Worm (Caenorhabditis elegans) whole organism, L4/young adult: ENCODE data around the gene M176.5.

Experiments used
- W03F9.2 ChIP-seq: fragments of 150-350 bp; optimal IDR thresholded peaks from 2 replicates; lab custom pipeline; 2014; ENCODE audit warnings: missing biosample characterization, missing genetic modification characterization
- dao-5 ChIP-seq: sonication (generic microtip); optimal IDR thresholded peaks from 2 replicates; lab custom pipeline; 2016; ENCODE audit warnings: missing genotype, missing genetic modification characterization, moderate library complexity, missing compliant biosample characterization
- him-1 ChIP-seq: sonication (generic microtip); optimal IDR thresholded peaks from 2 replicates; lab custom pipeline; 2016; ENCODE audit warnings: missing genotype, missing genetic modification reagents, missing genetic modification characterization, missing compliant biosample characterization

DNA sequence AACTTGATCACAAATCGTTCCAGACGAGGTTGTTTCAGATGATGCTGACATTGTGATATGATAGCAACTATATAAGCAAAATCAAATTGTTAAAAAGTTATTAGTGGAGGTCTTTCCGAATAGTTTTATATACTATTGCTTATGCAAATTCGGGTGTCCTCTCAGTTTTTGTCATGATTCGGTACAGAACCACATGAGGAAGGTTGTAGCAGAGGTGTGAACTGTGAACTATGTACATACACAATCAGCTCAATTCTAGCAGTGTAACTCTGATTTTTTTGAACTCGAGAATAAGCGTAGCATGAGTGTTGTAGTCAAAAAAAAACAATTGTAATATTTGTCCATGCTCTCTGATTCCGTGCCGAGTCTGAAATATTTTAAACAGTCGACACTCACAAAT is 24.5 kb downstream of the M176.5 start, which contains the start of gene Y51B9A.6:
- TF ChIP-seq W03F9.2 (tag; lab: Kevin White, UChicago) (no peak), dao-5 (tag; lab: Kevin White, UChicago) (no peak), him-1 (no peak)
